Fruit fly (Drosophila melanogaster): ENCODE data around the gene CG43438.

DNA sequence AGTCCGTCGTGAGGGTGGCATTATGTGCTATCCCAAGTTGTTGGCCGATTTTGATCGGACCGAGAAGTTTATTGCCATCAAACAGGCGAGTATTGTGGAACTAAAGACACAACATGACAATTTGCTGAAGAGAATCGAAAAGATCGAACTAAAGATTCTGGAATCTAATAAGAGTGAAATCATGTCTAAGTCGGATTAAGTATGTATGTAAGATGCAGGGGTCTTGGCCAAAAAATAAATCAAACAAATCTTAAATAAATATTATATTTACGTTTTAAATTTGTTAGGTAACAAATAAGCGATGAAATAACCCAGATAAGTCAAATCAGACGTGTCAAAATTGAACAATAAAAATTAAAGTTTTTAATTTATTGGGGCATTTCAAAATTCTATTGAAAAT is 16.4 kb upstream of the CG43438 start, which contains the start of gene CG14929:
- TF ChIP-seq CG34367 (tag; optimal IDR thresholded peaks at IDR 0.05) (no peak), CG12605 (GFP tag; IDR thresholded peaks at IDR 0.05) (no peak), CG14655 (GFP tag; optimal IDR thresholded peaks at IDR 0.05) (no peak), Pif1A (GFP tag; optimal IDR thresholded peaks at IDR 0.05) (no peak)
